Worm (Caenorhabditis elegans) whole organism, L4 larva: ENCODE measurements around the gene C06G4.6.

Source experiments
- pha-4 ChIP-seq, 2 experiments: fragments of 150-350 bp in 1 of 2; fragments of 200-800 bp in 1 of 2; sonication (Bioruptor generic) in 1 of 2; IDR thresholded peaks in 1 of 2; optimal IDR thresholded peaks in 1 of 2; 2 replicates each; pipeline versions ENCODE4 v1.3.6 to Lab custom; 2014 to 2022; ENCODE audit warnings: missing genetic modification characterization in 2 of 2, missing genetic modification reagents in 2 of 2, missing biosample characterization in 1 of 2, missing compliant biosample characterization in 1 of 2
- unc-62 ChIP-seq, 3 experiments: fragments of 150-350 bp in 1 of 3; sonication (generic microtip); optimal IDR thresholded peaks in 2 of 3; peaks in 1 of 3; 1 replicate in 1 of 3; 2 replicates in 2 of 3; lab custom pipeline; 2014 to 2017; ENCODE audit warnings: missing biosample characterization in 3 of 3, missing genetic modification characterization in 3 of 3, missing genetic modification reagents in 3 of 3, missing genotype in 1 of 3

- TF ChIP-seq pha-4 (GFP tag; IDR thresholded peaks at IDR 0.05; lab: Robert Waterston, UW) (no peak), pha-4 (tag; optimal IDR thresholded peaks at IDR 0.05; lab: Kevin White, UChicago) (no peak), unc-62 (GFP tag; optimal IDR thresholded peaks at IDR 0.05 in 1 of 2; lab: Kevin White, UChicago) (no peak), unc-62 (tag; optimal IDR thresholded peaks at IDR 0.05; lab: Kevin White, UChicago) (no peak)
Measured at ce11 chrIII:7979659-7980058, 24.5 kb upstream of the C06G4.6 start, which contains the start of gene clp-1.
